Fruit fly (Drosophila melanogaster): ENCODE data around the gene CG11619.

- no peak for TF ChIP-seq CG4328 (GFP tag; optimal IDR thresholded peaks at IDR 0.05)
- TF ChIP-seq CG17385 (GFP tag; optimal IDR thresholded peaks at IDR 0.05) = no peak
- no peak for TF ChIP-seq CG10147 (GFP tag; optimal IDR thresholded peaks at IDR 0.05)
- TF ChIP-seq Oli (tag; optimal IDR thresholded peaks at IDR 0.05) = no peak
- TF ChIP-seq D (optimal IDR thresholded peaks at IDR 0.05) = no peak
- TF ChIP-seq D (GFP tag; optimal IDR thresholded peaks at IDR 0.05) = no peak
- TF ChIP-seq CG42726 (GFP tag; IDR thresholded peaks at IDR 0.05; ENCODE audit: partially characterized antibody) = no peak
- TF ChIP-seq CG10565 (GFP tag; optimal IDR thresholded peaks at IDR 0.05) = no peak
- TF ChIP-seq CHES-1-like (GFP tag; optimal IDR thresholded peaks at IDR 0.05) = no peak
- no peak for TF ChIP-seq CG34376 (GFP tag; optimal IDR thresholded peaks at IDR 0.05)
Observed at dm6 chr3L:18957032-18957431, 31.1 kb downstream of the CG11619 start.
